Fruit fly (Drosophila melanogaster): ENCODE measurements around the gene CG9123.

The CG9123 gene

dm6 chrX:15319290-15319689 is 22.6 kb downstream of the CG9123 start, which contains the start of gene Top1 (continued):
- peak; percentile 52 for TF ChIP-seq CG12659 (GFP tag; optimal IDR thresholded peaks at IDR 0.05)
- TF ChIP-seq al (GFP tag; IDR thresholded peaks at IDR 0.05), result peak; percentile 21; the same call in 1 of the 2 replicates
- no peak for TF ChIP-seq Hey (tag; optimal IDR thresholded peaks at IDR 0.05)
- TF ChIP-seq usp (GFP tag; optimal IDR thresholded peaks at IDR 0.05), result no peak
- TF ChIP-seq NC2α (GFP tag; optimal IDR thresholded peaks at IDR 0.05), result no peak
- no peak for TF ChIP-seq dan (GFP tag; IDR thresholded peaks at IDR 0.05)
- peak; percentile 89 for TF ChIP-seq CG15514 (GFP tag; optimal IDR thresholded peaks at IDR 0.05)
- no peak for TF ChIP-seq CG7745 (tag; optimal IDR thresholded peaks at IDR 0.05)
- no peak for TF ChIP-seq CG7556 (GFP tag; optimal IDR thresholded peaks at IDR 0.05)
- TF ChIP-seq CG15269 (tag; optimal IDR thresholded peaks at IDR 0.05), result no peak
- TF ChIP-seq tap (tag; optimal IDR thresholded peaks at IDR 0.05), result no peak
- peak; percentile 10 for TF ChIP-seq CG30403 (GFP tag; optimal IDR thresholded peaks at IDR 0.05)
- TF ChIP-seq HLH54F (GFP tag; optimal IDR thresholded peaks at IDR 0.05), result no peak
- TF ChIP-seq CG10274 (GFP tag; optimal IDR thresholded peaks at IDR 0.05), result no peak
- TF ChIP-seq dm (GFP tag; optimal IDR thresholded peaks at IDR 0.05), result no peak
- TF ChIP-seq Hr51 (GFP tag; optimal IDR thresholded peaks at IDR 0.05), result no peak
- TF ChIP-seq CG6854 (GFP tag; optimal IDR thresholded peaks at IDR 0.05), result no peak
- TF ChIP-seq NfI (GFP tag; optimal IDR thresholded peaks at IDR 0.05), result peak; percentile 19
- no peak for TF ChIP-seq CG18476 (GFP tag; optimal IDR thresholded peaks at IDR 0.05)
- TF ChIP-seq NC2β (GFP tag; optimal IDR thresholded peaks at IDR 0.05), result peak; percentile 7
- no peak for TF ChIP-seq yki (optimal IDR thresholded peaks at IDR 0.05)
- TF ChIP-seq ssp (GFP tag; IDR thresholded peaks at IDR 0.05), result peak; percentile 44; the same call in 1 of the 2 replicates
- TF ChIP-seq zfh2 (GFP tag; optimal IDR thresholded peaks at IDR 0.05), result no peak
- TF ChIP-seq Oli (tag; optimal IDR thresholded peaks at IDR 0.05), result no peak
- TF ChIP-seq cas (GFP tag; IDR thresholded peaks at IDR 0.05), result no peak
- no peak for TF ChIP-seq CG11723 (GFP tag; optimal IDR thresholded peaks at IDR 0.05)
- peak; percentile 71 for TF ChIP-seq CG9437 (GFP tag; optimal IDR thresholded peaks at IDR 0.05)
- no peak for TF ChIP-seq bcd (GFP tag; optimal IDR thresholded peaks at IDR 0.05)
- TF ChIP-seq D (optimal IDR thresholded peaks at IDR 0.05), result no peak
- TF ChIP-seq D (GFP tag; optimal IDR thresholded peaks at IDR 0.05), result no peak
- TF ChIP-seq CG6689 (GFP tag; IDR thresholded peaks at IDR 0.05), result no peak
- peak; percentile 97 for TF ChIP-seq CG42726 (GFP tag; IDR thresholded peaks at IDR 0.05; ENCODE audit: partially characterized antibody)
- peak; percentile 71 for TF ChIP-seq MBD-R2 (GFP tag; IDR thresholded peaks at IDR 0.05)
- TF ChIP-seq mam (GFP tag; optimal IDR thresholded peaks at IDR 0.05), result peak; percentile 64
- no peak for TF ChIP-seq HHEX (GFP tag; optimal IDR thresholded peaks at IDR 0.05)
- TF ChIP-seq Hr39 (optimal IDR thresholded peaks at IDR 0.05), result no peak
- TF ChIP-seq Med (GFP tag), result peak; percentile 86
- no peak for TF ChIP-seq bowl (GFP tag; IDR thresholded peaks at IDR 0.05)
- 0 out of 3 replicates have a peak, but pooled peaks have one; percentile 35 for TF ChIP-seq CG34422 (GFP tag; IDR thresholded peaks at IDR 0.05)
- TF ChIP-seq seq (GFP tag; IDR thresholded peaks at IDR 0.05), result no peak
- TF ChIP-seq CG2202 (tag; optimal IDR thresholded peaks at IDR 0.05), result no peak
- no peak for TF ChIP-seq Awh (GFP tag; IDR thresholded peaks at IDR 0.05)
- TF ChIP-seq crp (GFP tag; optimal IDR thresholded peaks at IDR 0.05), result peak in 1 of 2 experiments; percentile 7
- no peak for TF ChIP-seq ab (GFP tag; optimal IDR thresholded peaks at IDR 0.05)
- TF ChIP-seq CG17912 (GFP tag; optimal IDR thresholded peaks at IDR 0.05), result no peak
- peak; percentile 27 for TF ChIP-seq CG7839 (tag; optimal IDR thresholded peaks at IDR 0.05)
- no peak for TF ChIP-seq Eip74EF (GFP tag; optimal IDR thresholded peaks at IDR 0.05)
- no peak for TF ChIP-seq Ravus (GFP tag; IDR thresholded peaks at IDR 0.05)
- TF ChIP-seq tup (GFP tag; optimal IDR thresholded peaks at IDR 0.05), result no peak
- TF ChIP-seq Drgx (GFP tag; IDR thresholded peaks at IDR 0.05), result no peak
- no peak for TF ChIP-seq CG11695 (GFP tag; IDR thresholded peaks at IDR 0.05)
- TF ChIP-seq CG6272 (GFP tag; IDR thresholded peaks at IDR 0.05), result peak; percentile 55

All from whole organism, embryonic.